Fruit fly (Drosophila melanogaster): ENCODE measurements around the gene p130CAS.

Gene p130CAS

DNA sequence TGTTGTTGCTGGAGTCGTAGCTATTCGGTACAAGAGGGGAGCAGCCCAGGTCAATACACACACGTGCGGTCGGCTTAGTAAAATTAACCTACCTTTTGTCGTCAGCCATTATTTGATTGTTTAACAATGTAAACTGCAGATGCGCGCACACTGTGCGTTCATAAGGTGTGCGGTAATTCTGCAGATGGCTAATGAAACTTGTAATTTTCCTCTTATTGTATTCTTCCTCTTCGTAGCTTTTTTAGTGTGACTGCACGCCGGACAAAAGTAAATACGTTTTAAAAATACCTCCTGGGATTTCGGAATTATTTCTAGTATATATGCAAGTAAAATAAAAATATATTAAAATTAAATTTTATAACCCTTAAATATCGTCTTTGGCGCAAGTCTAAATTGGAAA, 58.5 kb downstream of the p130CAS start, which contains the start of gene Prp4k (continued):
- no peak for TF ChIP-seq dpn (GFP tag; optimal IDR thresholded peaks at IDR 0.05)
- no peak for TF ChIP-seq tna (GFP tag; IDR thresholded peaks at IDR 0.05; ENCODE audit: partially characterized antibody)
- peak; percentile 19 for TF ChIP-seq CG17829 (tag; optimal IDR thresholded peaks at IDR 0.05)
- TF ChIP-seq stc (GFP tag; IDR thresholded peaks at IDR 0.05): no peak
- TF ChIP-seq bowl (GFP tag; IDR thresholded peaks at IDR 0.05): no peak
- no peak for TF ChIP-seq dan (GFP tag; IDR thresholded peaks at IDR 0.05)
- no peak for TF ChIP-seq Dref (GFP tag; IDR thresholded peaks at IDR 0.05)
- TF ChIP-seq CG15514 (GFP tag; optimal IDR thresholded peaks at IDR 0.05): peak; percentile 39
- peak; percentile 42; the same call in 1 of the 2 replicates for TF ChIP-seq crol (GFP tag; IDR thresholded peaks at IDR 0.05)
- TF ChIP-seq Stat92E (GFP tag; optimal IDR thresholded peaks at IDR 0.05): peak in 1 of 3 experiments; percentile 33
- no peak for TF ChIP-seq Fer3 (tag; optimal IDR thresholded peaks at IDR 0.05)
- TF ChIP-seq CG12769 (tag; optimal IDR thresholded peaks at IDR 0.05): no peak
- TF ChIP-seq CG30020 (tag; optimal IDR thresholded peaks at IDR 0.05): peak; percentile 4
- no peak for TF ChIP-seq CG12219 (GFP tag; optimal IDR thresholded peaks at IDR 0.05)
- TF ChIP-seq CG7372 (GFP tag; IDR thresholded peaks at IDR 0.05): no peak
- no peak for TF ChIP-seq Dip2 (GFP tag; IDR thresholded peaks at IDR 0.05)
- 0 out of 3 replicates have a peak, but pooled peaks have one; percentile 26 for TF ChIP-seq CG14860 (GFP tag; IDR thresholded peaks at IDR 0.05; ENCODE audit: partially characterized antibody)
- TF ChIP-seq sqz (GFP tag; optimal IDR thresholded peaks at IDR 0.05): no peak
- TF ChIP-seq CG10274 (GFP tag; optimal IDR thresholded peaks at IDR 0.05): no peak
- no peak for TF ChIP-seq da (GFP tag; optimal IDR thresholded peaks at IDR 0.05)
- TF ChIP-seq scrt (GFP tag; optimal IDR thresholded peaks at IDR 0.05): no peak
- TF ChIP-seq kni (GFP tag; optimal IDR thresholded peaks at IDR 0.05): no peak
- no peak for TF ChIP-seq CG30431 (GFP tag; optimal IDR thresholded peaks at IDR 0.05)
- TF ChIP-seq chm (GFP tag; IDR thresholded peaks at IDR 0.05): no peak
- TF ChIP-seq ems (GFP tag; optimal IDR thresholded peaks at IDR 0.05): no peak
- TF ChIP-seq Opbp (GFP tag; IDR thresholded peaks at IDR 0.05; ENCODE audit: partially characterized antibody): 0 out of 3 replicates have a peak, but pooled peaks have one; percentile 41
- peak; percentile 4 for TF ChIP-seq CG10267 (tag; optimal IDR thresholded peaks at IDR 0.05)
- TF ChIP-seq CG4730 (GFP tag; IDR thresholded peaks at IDR 0.05): no peak
- TF ChIP-seq CG3407 (GFP tag; optimal IDR thresholded peaks at IDR 0.05): no peak
- no peak for TF ChIP-seq toy (GFP tag; IDR thresholded peaks at IDR 0.05)
- no peak for TF ChIP-seq lola (GFP tag; optimal IDR thresholded peaks at IDR 0.05)
- TF ChIP-seq CTCF (GFP tag; optimal IDR thresholded peaks at IDR 0.05): peak; percentile 0
- TF ChIP-seq CG18764 (GFP tag; optimal IDR thresholded peaks at IDR 0.05): no peak
- TF ChIP-seq crc (GFP tag; optimal IDR thresholded peaks at IDR 0.05): no peak
- TF ChIP-seq MESR4 (GFP tag; optimal IDR thresholded peaks at IDR 0.05): peak; percentile 97
- no peak for TF ChIP-seq fd3F (GFP tag; optimal IDR thresholded peaks at IDR 0.05)
- TF ChIP-seq Tbp (GFP tag; optimal IDR thresholded peaks at IDR 0.05): no peak
- TF ChIP-seq Lhr (GFP tag; optimal IDR thresholded peaks at IDR 0.05): no peak
- no peak for TF ChIP-seq exex (tag; optimal IDR thresholded peaks at IDR 0.05)
- TF ChIP-seq CG17186 (GFP tag; optimal IDR thresholded peaks at IDR 0.05): no peak
- TF ChIP-seq E2f1 (GFP tag; IDR thresholded peaks at IDR 0.05): no peak
- no peak for TF ChIP-seq ro (GFP tag; IDR thresholded peaks at IDR 0.05)
- no peak for TF ChIP-seq CG15073 (GFP tag; optimal IDR thresholded peaks at IDR 0.05)
- 0 out of 4 replicates have a peak, but pooled peaks have one; percentile 33 for TF ChIP-seq Dll (GFP tag; IDR thresholded peaks at IDR 0.05; ENCODE audit: partially characterized antibody)
- no peak for TF ChIP-seq Jarid2 (GFP tag; optimal IDR thresholded peaks at IDR 0.05)
- TF ChIP-seq Bteb2 (GFP tag; optimal IDR thresholded peaks at IDR 0.05): no peak
- no peak for TF ChIP-seq CG8281 (tag; optimal IDR thresholded peaks at IDR 0.05)
- peak; percentile 37 for TF ChIP-seq CG14710 (tag; optimal IDR thresholded peaks at IDR 0.05)
- TF ChIP-seq CG11398 (GFP tag; optimal IDR thresholded peaks at IDR 0.05): no peak
- TF ChIP-seq zfh2 (GFP tag; optimal IDR thresholded peaks at IDR 0.05): no peak
- TF ChIP-seq CG6272 (GFP tag; IDR thresholded peaks at IDR 0.05): no peak

Measured in whole organism, embryonic.